Worm (Caenorhabditis elegans): ENCODE measurements around the gene F35H10.10.
"Not testable (repeated sequence)": the region's sequence is repeated elsewhere in the genome, so short reads cannot be mapped to it uniquely, and the experiment has no call there.

- TF ChIP-seq flt-1 (GFP tag; IDR thresholded peaks at IDR 0.05); klf-2 (GFP tag; conservative IDR thresholded peaks at IDR 0.05); ref-1 (GFP tag; conservative IDR thresholded peaks at IDR 0.05); ztf-23 (GFP tag; IDR thresholded peaks at IDR 0.05); cog-1 (tag; optimal IDR thresholded peaks at IDR 0.05); T22C8.4 (GFP tag; IDR thresholded peaks at IDR 0.05): not testable (repeated sequence)
Measured at ce11 chrIV:8352036-8352435, 39.3 kb upstream of the F35H10.10 start, which contains the start of gene F17E9.16.
